Worm (Caenorhabditis elegans) whole organism, L4/young adult: ENCODE data around the gene ifet-1.

ENCODE experiments used
- W03F9.2 ChIP-seq: fragments of 150-350 bp; optimal IDR thresholded peaks from 2 replicates; lab custom pipeline; 2014; ENCODE audit warnings: missing biosample characterization, missing genetic modification characterization
- him-1 ChIP-seq: sonication (generic microtip); optimal IDR thresholded peaks from 2 replicates; lab custom pipeline; 2016; ENCODE audit warnings: missing genotype, missing genetic modification reagents, missing genetic modification characterization, missing compliant biosample characterization

DNA sequence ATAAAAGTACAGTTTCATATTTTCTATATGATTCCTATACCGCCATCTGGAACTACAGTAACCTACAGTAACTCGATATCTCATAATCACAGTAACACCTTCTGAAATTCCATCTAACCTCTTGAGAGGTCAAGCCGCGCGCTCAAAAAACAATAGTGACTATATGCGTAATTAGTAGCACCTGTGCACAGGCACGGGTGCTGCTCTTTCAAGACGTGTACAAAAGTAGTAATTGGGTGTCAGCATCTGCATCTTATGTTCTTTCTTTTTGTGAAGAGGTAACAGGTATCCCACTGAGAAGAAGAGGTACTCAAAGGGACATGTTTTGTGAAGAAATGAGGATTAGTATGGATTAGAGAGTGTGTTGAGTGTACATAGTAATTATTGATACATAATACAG is 13.6 kb downstream of the ifet-1 start:
- TF ChIP-seq him-1 (tag; lab: Kevin White, UChicago) (no peak), W03F9.2 (tag; lab: Kevin White, UChicago) (no peak)
